Fruit fly (Drosophila melanogaster) Kc167 (cell line): ENCODE results near the gene gry.

Source experiments
- Myc ChIP-seq: fragments of >200 bp; optimal IDR thresholded peaks from 2 replicates; lab custom pipeline; 2017; ENCODE audit warnings: missing external identifiers
- Sin3A ChIP-seq: fragments of >200 bp; optimal IDR thresholded peaks from 2 replicates; lab custom pipeline; 2018; ENCODE audit warnings: missing external identifiers
- h ChIP-seq: fragments of >200 bp; optimal IDR thresholded peaks from 3 replicates; lab custom pipeline; 2018; ENCODE audit warnings: missing external identifiers
- insv ChIP-seq: fragments of >200 bp; optimal IDR thresholded peaks from 3 replicates; lab custom pipeline; 2018; ENCODE audit warnings: missing external identifiers
- psq ChIP-seq: fragments of >200 bp; optimal IDR thresholded peaks from 2 replicates; lab custom pipeline; 2017; ENCODE audit warnings: missing external identifiers
- ttk ChIP-seq: sonication (Bioruptor generic); optimal IDR thresholded peaks from 2 replicates; lab custom pipeline; 2017; ENCODE audit warnings: missing external identifiers

Gene gry

DNA sequence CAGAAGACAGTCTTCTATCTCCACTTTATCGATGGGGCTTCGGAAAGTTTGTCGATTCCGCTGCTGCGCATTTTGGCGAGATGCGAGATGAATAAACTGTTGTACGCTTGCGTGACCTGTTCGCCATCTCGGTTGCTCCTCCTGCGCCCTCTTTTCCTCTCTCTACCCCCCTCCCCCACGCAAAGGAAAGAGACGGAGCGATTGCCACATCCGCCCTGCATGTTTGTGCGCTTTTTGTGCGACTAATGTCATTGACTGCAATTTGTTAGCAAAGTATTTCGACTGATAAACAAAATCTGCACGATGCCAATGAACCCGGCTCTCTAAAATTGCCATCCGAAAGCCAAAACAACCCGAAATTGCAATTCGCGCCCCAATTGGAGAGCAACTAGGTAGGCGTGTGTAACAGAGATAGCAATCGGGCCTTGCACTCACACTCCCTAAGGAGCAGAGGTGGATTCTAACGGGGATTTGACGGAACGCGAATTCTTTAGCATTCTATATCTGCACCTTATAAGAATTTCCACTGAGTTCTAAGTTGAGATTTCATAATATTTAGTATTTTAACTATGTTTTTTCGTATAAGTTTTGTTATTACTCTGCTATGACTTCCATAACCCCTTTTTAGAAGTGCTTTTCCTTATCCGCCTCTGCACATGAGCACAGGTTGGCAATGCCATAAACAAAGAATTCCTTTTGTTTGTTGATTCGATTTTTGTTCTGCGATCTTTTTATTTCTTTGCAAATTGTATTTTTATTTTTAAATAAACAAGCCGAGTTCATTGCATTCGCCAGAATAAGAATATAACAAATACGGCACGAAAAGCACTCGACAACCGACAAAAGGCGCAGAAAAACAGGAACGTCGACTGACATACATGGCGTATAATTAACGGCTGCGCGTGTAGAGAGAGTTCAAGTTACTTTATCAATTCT, 48.5 kb downstream of the gry start, which contains the start of gene CG43389:
Gene CG43389 (plus strand): TSS at position 886 of the 936 bp plus-strand sequence.
- TF ChIP-seq insv (lab: Kevin White, UChicago), result no peak
- TF ChIP-seq ttk (lab: Kevin White, UChicago), result no peak
- TF ChIP-seq Sin3A, result no peak
- TF ChIP-seq psq (lab: Kevin White, UChicago), result no peak
- no peak for TF ChIP-seq h (lab: Kevin White, UChicago)
- no peak for TF ChIP-seq Myc (lab: Kevin White, UChicago)

DNA sequence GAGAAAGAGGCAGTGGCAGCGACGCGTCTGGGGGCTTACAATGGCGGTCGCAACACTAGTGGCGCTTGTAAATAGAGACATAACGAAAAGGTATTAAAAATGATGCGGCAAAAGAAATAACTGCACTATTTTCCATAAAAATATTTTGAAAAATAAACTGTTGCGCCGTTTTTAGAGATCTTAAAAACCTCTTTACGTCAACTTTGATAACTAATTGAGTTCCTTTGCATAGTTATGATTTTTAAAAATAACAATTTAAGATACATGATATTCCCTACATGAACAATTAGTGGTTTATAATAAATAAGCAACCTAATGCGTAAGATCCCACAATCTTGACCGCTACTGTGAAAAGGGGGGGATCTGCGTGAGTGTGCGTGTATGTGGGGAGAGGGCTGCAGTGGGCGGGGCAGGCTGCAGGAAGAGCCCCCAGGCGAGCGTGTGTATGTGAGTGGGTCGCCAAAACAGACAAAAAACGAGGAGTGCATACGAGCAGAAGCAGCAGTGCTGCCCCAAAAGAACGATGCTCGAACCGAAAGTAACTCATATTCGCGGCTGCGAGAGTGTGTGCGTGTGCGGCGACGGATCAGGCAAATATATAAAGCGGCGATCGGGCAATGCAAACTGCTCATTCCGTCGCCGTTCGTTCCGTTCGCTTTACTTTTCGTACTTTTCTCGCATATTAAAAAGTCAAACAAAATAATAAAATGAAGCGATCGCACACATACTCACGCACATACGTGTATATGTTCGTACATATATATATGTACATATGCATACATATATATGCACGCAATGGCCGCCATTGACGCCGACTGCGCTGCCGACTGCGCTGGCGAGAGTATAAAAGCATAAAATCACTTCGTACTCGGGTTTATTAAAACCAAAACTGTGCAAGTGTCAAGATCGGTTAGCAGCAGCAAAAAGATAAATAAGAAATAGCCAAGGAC, 50.1 kb downstream of the gry start:
- TF ChIP-seq Myc (lab: Kevin White, UChicago), result no peak
- no peak for TF ChIP-seq h (lab: Kevin White, UChicago)
- TF ChIP-seq Sin3A, result no peak
- no peak for TF ChIP-seq psq (lab: Kevin White, UChicago)
- TF ChIP-seq ttk (lab: Kevin White, UChicago), result no peak
- no peak for TF ChIP-seq insv (lab: Kevin White, UChicago)

DNA sequence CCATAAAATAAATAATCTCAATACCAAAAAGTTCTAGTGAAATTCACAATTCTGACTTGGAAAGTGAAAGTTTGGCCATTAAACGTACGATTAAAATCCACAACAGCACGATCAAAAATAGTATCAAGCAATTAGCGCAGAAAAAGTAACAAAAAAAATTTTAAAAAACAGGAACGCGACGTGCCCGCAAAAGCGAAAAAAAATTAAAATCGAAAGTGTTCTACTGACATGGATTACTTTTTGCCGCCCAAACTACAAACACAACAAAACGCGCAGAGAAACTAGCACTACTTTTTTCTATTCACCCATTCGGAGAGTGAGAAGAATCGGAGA, 50.7 kb downstream of the gry start:
- TF ChIP-seq Myc (lab: Kevin White, UChicago) (no peak), insv (lab: Kevin White, UChicago) (no peak), Sin3A (no peak), h (lab: Kevin White, UChicago) (no peak), psq (lab: Kevin White, UChicago) (no peak), ttk (lab: Kevin White, UChicago) (no peak)

DNA sequence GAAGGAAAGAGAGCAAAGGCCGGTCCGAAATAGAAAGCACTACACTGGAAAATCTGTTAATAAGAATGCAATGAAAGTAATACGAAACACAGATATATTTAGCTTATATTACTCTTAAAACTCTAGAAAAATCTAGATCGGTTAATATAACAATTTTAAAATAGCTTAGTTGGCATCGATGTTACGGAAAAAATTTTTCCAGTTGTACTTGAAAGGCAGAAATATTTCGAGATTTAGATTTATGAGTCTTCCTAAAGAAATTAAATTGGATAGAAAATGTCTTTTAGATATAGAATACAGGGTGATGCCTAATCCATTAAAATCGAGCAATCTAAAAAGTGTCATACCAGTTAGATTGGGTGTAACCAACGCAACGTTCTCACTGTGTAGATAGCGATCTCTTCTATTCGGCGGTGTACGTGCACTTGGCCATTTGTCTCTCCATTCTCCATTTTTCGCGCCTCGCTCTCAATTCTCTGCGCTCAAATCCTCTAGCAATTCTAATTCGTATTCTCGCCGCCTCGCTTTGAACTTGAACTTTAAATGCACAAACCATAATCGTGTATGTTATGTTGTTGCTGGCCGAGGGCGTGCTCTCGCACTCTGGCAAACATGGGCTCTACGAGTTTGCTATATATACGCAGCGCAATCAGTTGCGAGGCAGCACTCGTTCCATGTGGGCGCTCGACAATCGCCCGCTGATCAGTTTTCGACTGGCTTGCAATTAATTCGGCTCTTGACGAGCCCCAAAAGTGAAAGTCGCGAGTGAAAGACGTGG, 51.3 kb downstream of the gry start:
- TF ChIP-seq h (lab: Kevin White, UChicago) (no peak), Myc (lab: Kevin White, UChicago) (no peak), psq (lab: Kevin White, UChicago) (no peak), Sin3A (no peak), insv (lab: Kevin White, UChicago) (no peak), ttk (lab: Kevin White, UChicago) (no peak)

DNA sequence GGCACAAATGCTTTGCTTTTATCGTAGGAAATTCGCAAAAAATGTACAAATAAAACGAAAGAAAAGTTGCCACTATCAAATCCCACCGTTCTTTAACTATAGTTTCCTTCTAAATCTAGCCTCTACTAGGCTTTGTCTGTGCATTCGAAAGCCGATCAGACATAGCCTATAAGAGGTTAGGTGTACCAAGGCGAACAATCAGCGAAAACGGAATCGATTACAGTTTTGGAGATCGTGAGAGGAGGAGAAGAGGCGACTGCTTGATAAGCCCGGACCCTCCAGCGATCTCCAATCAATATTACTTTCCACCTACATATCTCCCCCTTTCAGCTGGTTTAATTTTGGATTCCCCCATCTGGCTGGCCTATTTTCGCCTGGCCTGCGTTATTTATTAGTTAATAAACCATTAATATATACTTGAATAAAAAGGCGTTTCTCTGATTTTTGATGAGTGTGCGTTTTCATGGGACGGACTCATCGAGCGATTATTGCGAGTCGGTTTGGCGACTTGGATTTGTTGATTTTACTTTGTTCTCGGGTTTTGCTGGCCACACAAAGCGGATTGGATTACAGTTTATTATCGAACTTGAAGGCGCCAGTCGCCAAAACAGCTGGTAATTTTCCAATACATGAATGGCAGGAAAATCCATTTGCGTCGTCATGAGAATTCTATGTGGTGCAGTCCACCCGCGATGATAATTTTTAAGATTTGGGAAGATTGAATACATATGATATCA, 52.2 kb downstream of the gry start:
- TF ChIP-seq ttk (lab: Kevin White, UChicago) (no peak), insv (lab: Kevin White, UChicago) (no peak), Sin3A (no peak), psq (lab: Kevin White, UChicago) (no peak), h (lab: Kevin White, UChicago) (no peak), Myc (lab: Kevin White, UChicago) (no peak)

DNA sequence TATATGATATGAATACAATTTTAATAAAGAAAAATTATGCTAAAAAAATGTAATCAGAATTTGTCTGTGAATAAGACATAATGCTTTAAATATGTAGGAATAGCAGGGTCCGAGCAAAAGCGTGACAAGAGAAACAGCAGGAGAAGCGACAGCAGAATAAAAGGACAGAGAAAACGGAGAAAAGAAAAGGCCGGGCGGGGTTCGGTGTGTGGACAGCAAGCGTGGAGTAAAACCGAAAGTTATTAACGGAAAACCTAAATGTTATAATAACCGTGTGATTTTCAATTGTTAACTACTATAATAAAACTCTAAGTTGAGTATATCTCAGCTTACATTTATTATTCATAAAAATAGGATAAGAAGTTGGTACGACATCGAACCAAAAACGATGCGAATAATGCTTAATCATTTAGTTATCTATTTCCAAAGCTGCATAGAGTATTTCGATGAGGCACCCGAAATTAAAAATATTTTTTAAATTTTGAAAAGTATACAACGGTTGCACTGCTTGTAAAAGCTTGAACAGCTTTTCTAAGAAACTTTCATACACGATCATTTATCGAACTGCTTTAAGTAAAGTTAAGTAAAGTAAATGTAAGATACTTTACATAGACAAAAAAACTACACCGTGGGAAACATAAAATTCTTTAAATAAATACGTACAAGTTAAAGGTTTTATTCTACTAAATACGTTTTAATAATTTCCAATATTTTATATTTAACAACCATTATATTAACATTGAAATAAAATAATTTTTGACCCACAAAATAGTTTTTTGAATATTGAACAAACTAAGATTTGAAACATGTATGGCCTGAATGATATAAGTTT, 53.0 kb downstream of the gry start:
- no peak for TF ChIP-seq insv (lab: Kevin White, UChicago)
- no peak for TF ChIP-seq Sin3A
- no peak for TF ChIP-seq h (lab: Kevin White, UChicago)
- TF ChIP-seq Myc (lab: Kevin White, UChicago), result no peak
- no peak for TF ChIP-seq ttk (lab: Kevin White, UChicago)
- TF ChIP-seq psq (lab: Kevin White, UChicago), result no peak

DNA sequence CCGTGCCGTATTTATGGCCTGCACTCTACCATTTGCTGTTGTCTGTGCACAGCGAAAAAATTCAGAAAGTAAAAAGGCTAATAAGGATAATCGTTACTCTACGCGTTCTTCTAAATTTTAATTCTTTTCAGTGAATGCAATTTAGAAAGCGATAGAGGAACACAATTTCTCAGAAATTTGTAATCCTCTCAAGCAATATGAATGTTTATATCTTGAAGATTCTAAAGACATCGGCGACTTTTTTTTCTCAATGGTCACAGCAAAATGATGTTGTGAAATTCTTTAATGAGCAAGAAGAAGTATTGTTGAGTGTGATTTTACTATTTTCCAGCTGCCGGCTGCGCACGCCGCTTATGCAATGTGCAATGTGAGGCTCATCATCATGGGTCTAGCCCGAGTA, 54.0 kb downstream of the gry start:
- TF ChIP-seq Sin3A (no peak), psq (lab: Kevin White, UChicago) (no peak), h (lab: Kevin White, UChicago) (no peak)

DNA sequence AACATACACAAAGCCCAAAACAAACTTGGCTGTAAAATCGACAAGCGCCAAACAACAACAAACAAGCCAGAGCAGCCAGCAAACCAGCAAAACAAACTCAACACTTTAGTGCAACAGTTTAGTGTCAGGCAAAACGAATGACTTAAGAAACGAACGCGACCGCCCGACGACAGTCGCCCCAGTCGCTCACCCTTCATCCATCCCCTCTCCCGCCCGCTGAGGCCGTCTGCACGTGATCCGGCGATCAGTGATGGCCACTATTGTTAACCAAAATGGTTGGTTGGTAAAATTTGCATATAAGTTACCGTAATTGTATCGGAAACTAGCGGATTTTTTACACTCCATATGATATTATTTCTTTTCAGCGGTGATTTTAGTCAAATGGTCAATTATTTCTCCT, 54.7 kb downstream of the gry start:
- TF ChIP-seq Myc (lab: Kevin White, UChicago), result no peak
- no peak for TF ChIP-seq Sin3A
- TF ChIP-seq insv (lab: Kevin White, UChicago), result no peak
- TF ChIP-seq h (lab: Kevin White, UChicago), result no peak
- no peak for TF ChIP-seq psq (lab: Kevin White, UChicago)
- TF ChIP-seq ttk (lab: Kevin White, UChicago), result no peak

DNA sequence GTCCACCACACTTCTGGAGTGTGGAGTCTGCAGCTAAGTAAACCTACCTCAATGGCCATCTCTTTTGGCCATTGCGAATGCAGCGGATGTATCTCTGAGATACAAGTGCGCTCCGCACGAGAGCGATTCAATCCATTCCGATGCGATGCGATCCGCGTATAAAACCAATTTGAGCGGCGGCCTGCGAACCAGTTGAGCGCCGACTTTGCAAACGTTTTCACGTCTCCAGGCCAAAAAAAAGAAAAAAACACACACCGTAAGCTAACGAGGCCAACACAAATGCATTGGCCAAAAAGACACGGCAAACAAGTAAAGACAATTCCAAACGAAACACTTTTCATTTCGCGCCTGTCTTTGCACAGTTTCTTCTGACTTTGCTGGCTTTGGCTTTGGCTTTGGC, 58.8 kb downstream of the gry start, which contains the start of gene ckd:
Gene ckd (plus strand): TSS at position 189 of the 400 bp plus-strand sequence.
- TF ChIP-seq insv (lab: Kevin White, UChicago) (no peak), psq (lab: Kevin White, UChicago) (no peak), h (lab: Kevin White, UChicago) (no peak), Myc (lab: Kevin White, UChicago) (no peak), ttk (lab: Kevin White, UChicago) (no peak), Sin3A (no peak)
